Worm (Caenorhabditis elegans): ENCODE measurements around the gene nlp-18.

Gene nlp-18

DNA sequence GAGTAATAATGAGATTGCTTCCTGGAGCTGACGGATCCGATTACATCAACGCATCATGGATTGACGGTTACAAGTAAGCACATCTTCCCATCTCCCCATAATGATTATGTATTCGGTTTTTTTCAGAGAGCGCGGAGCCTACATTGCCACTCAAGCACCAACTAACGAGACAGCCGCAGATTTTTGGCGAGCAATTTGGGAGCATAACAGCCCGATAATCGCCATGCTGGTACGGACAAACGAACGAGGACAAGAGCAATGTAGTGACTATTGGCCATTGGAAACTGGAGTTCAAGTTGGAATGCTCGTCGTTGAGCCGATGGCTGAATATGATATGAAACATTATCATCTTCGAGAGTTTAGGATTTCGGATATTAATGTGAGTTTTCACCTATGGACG lies 19.3 kb downstream of the nlp-18 start:
- no peak for TF ChIP-seq dao-5 (tag; optimal IDR thresholded peaks at IDR 0.05)

DNA sequence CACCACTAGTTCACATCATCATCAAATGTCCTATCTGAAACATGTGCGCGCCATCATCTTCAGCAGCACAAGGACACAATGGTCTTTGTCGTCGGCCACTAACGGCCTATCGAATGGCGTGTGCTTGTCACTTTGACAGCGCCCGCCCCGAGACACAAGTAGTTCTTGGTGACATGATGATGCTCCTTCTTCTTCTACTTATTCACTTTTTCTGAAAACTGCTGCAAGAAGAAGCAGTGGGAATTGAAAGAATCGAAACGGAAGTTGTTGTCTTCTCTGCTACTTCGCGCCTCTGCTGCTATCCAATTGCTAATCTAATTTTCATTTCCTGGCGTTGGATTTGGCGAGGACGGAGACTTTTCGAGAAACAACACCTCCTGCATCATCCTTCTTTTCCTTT lies 25.8 kb downstream of the nlp-18 start:
- TF ChIP-seq dao-5 (tag; optimal IDR thresholded peaks at IDR 0.05) (no peak), W03F9.2 (tag; optimal IDR thresholded peaks at IDR 0.05) (no peak), him-1 (tag; optimal IDR thresholded peaks at IDR 0.05) (no peak)

DNA sequence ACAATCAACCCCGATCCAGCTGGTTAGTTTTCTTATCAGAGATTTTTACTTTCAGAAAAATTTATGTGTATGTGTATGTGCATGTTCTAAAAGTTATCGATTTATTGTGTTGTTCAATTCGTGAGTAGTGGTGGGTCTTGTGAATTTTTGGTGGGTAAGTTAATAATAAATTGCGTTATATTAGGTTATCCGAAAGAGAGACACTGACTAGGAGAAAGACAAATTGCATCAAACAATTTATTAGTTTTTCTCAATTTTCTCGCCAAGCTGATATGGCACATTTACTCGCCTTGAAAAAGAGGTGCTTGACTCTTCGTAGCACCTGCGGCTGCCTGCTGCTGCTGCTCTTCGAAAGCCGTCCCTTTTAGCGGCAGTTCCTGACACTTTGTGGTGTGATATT lies 31.1 kb downstream of the nlp-18 start:
- TF ChIP-seq him-1 (tag; optimal IDR thresholded peaks at IDR 0.05) = no peak
- no peak for TF ChIP-seq W03F9.2 (tag; optimal IDR thresholded peaks at IDR 0.05)
- TF ChIP-seq dao-5 (tag; optimal IDR thresholded peaks at IDR 0.05) = no peak

ce11 chrII:10995600-10995999 lies 34.6 kb downstream of the nlp-18 start:
- no peak for TF ChIP-seq W03F9.2 (tag; optimal IDR thresholded peaks at IDR 0.05)
- no peak for TF ChIP-seq dao-5 (tag; optimal IDR thresholded peaks at IDR 0.05)
- TF ChIP-seq him-1 (tag; optimal IDR thresholded peaks at IDR 0.05) = no peak

ce11 chrII:10993607-10994229 lies 36.5 kb downstream of the nlp-18 start:
- TF ChIP-seq W03F9.2 (tag; optimal IDR thresholded peaks at IDR 0.05) = no peak
- no peak for TF ChIP-seq him-1 (tag; optimal IDR thresholded peaks at IDR 0.05)
- no peak for TF ChIP-seq dao-5 (tag; optimal IDR thresholded peaks at IDR 0.05)

- TF ChIP-seq W03F9.2 (tag; optimal IDR thresholded peaks at IDR 0.05) (no peak), dao-5 (tag; optimal IDR thresholded peaks at IDR 0.05) (no peak), him-1 (tag; optimal IDR thresholded peaks at IDR 0.05) (no peak)
These were observed 39.6 kb downstream of the nlp-18 start for ce11 chrII:10990592-10990991.

- TF ChIP-seq dao-5 (tag; optimal IDR thresholded peaks at IDR 0.05) = no peak
- TF ChIP-seq W03F9.2 (tag; optimal IDR thresholded peaks at IDR 0.05) = no peak
- TF ChIP-seq him-1 (tag; optimal IDR thresholded peaks at IDR 0.05) = no peak
These were observed 41.0 kb downstream of the nlp-18 start for ce11 chrII:10989180-10989579.

- TF ChIP-seq him-1 (tag; optimal IDR thresholded peaks at IDR 0.05) (no peak), W03F9.2 (tag; optimal IDR thresholded peaks at IDR 0.05) (no peak), dao-5 (tag; optimal IDR thresholded peaks at IDR 0.05) (no peak)
These were observed 41.6 kb downstream of the nlp-18 start for ce11 chrII:10988575-10988974.

DNA sequence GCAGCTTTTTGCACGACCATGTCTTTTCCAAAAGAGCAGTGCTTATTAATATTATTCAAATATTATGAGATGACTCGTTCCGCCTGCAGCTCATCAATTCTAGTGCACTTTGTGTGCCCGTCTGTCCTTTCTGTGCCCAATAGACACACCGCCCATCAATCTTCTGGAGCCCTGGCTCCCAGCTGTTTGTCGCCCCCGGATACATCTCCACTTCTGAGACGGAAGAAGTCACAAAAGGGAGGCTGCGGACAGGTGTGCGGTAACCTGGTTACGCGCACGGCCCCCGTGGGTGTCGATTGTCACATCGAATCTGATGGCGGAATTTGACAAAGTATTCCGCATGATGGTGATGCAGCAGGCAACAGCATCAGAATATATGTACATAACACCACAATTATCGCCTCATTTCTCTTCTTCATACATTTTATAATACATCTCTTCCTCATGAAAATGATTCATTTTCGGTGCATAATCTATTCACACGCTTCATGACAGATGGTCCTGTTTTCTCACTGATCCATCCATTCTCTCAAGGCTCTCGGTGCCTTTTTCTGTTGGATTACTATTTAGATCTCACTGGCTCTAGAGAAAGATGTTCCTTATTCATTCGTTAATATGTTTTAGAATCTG lies 43.6 kb downstream of the nlp-18 start:
- TF ChIP-seq dao-5 (tag; optimal IDR thresholded peaks at IDR 0.05) (no peak), W03F9.2 (tag; optimal IDR thresholded peaks at IDR 0.05) (no peak), him-1 (tag; optimal IDR thresholded peaks at IDR 0.05) (no peak)

DNA sequence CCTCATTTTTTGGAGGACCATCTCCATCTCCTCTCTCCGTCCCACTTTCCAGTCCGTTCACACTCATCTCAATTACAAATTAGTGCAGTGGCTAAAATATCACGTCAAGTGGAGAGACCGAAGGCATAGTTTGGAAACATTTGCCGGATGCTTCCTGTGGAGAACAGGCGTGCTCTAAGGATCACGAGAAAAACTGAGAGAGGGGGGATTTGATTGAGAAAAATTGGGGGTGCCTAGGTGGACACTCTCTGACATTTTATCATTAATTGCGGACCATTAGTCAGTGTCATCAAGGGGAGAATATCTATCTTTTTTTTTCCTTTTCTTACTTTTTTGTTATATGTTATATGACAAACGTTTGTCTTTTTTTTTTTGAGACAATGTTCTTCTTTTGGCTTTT lies 48.2 kb downstream of the nlp-18 start:
- no peak for TF ChIP-seq dao-5 (tag; optimal IDR thresholded peaks at IDR 0.05)
- no peak for TF ChIP-seq him-1 (tag; optimal IDR thresholded peaks at IDR 0.05)
- TF ChIP-seq W03F9.2 (tag; optimal IDR thresholded peaks at IDR 0.05) = no peak
